Fruit fly (Drosophila melanogaster) whole organism, embryonic: ENCODE results near the gene Tsp2A.

Source experiments
- Ada2b ChIP-seq: fragments of 200-800 bp; sonication (Bioruptor generic); IDR thresholded peaks from 2 replicates; pipeline ENCODE4 v1.3.6; 2022; ENCODE audit warnings: missing biosample characterization, missing genetic modification characterization
- CG10543 ChIP-seq: fragments of 200-800 bp; sonication (Bioruptor generic); optimal IDR thresholded peaks from 3 replicates; lab custom pipeline; 2017; ENCODE audit warnings: missing biosample characterization, mild to moderate bottlenecking, missing genetic modification characterization, moderate library complexity
- CG4404 ChIP-seq: fragments of 200-800 bp; sonication (Bioruptor generic); IDR thresholded peaks from 2 replicates; pipeline ENCODE4 v1.3.6; 2022; ENCODE audit warnings: missing biosample characterization, missing genetic modification characterization
- CG4707 ChIP-seq: fragments of 200-800 bp; sonication (Bioruptor generic); optimal IDR thresholded peaks from 2 replicates; lab custom pipeline; 2018; ENCODE audit warnings: missing biosample characterization, mild to moderate bottlenecking, missing genetic modification characterization, moderate library complexity
- Myb ChIP-seq: fragments of 200-800 bp; sonication (Bioruptor generic); optimal IDR thresholded peaks from 2 replicates; lab custom pipeline; 2016; ENCODE audit warnings: missing biosample characterization, missing genetic modification characterization
- bcd ChIP-seq: fragments of 200-800 bp; sonication (Bioruptor generic); optimal IDR thresholded peaks from 2 replicates; lab custom pipeline; 2017; ENCODE audit warnings: missing biosample characterization, mild to moderate bottlenecking, missing genetic modification characterization
- lab ChIP-seq: fragments of 200-800 bp; sonication (Bioruptor generic); optimal IDR thresholded peaks from 3 replicates; lab custom pipeline; 2017; ENCODE audit warnings: missing biosample characterization, missing genetic modification characterization, mild to moderate bottlenecking, moderate library complexity, missing genetic modification reagents
- salm ChIP-seq: fragments of 200-800 bp; sonication (Bioruptor generic); optimal IDR thresholded peaks from 2 replicates; lab custom pipeline; 2018; ENCODE audit warnings: missing biosample characterization, mild to moderate bottlenecking, missing genetic modification characterization

DNA sequence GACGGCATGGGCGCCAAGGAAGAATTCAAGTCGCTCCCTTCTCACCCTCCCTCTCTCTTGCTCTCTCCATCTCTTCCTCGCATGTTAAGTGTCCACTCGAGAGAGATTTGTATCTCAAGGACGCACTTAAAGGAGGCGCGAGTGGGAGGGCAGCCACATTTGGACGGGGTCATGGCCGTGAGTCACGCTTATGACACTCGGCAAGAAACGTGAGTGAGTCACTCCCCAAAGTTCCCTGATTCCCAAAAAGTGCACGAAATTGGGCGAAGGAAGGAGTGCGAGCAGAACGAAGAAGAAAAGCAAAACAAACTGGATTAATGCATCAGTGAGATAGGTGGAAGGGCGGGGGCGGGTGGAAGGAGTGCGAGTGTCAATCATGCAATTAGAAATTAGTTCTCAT, 25.3 kb upstream of the Tsp2A start:
- TF ChIP-seq lab (GFP tag; lab: Kevin White, UChicago) (no peak), CG4404 (GFP tag; lab: Robert Waterston, UW) (no peak), CG10543 (GFP tag; lab: Kevin White, UChicago) (no peak), Myb (GFP tag; lab: Kevin White, UChicago) (no peak), CG4707 (GFP tag; lab: Kevin White, UChicago) (no peak), salm (tag; lab: Kevin White, UChicago) (no peak), Ada2b (GFP tag; lab: Robert Waterston, UW) (no peak), bcd (no peak)
